Worm (Caenorhabditis elegans) whole organism, L4/young adult: ENCODE measurements around the gene hosl-1.

Experiments
- W03F9.2 ChIP-seq: fragments of 150-350 bp; optimal IDR thresholded peaks from 2 replicates; lab custom pipeline; 2014; ENCODE audit warnings: missing biosample characterization, missing genetic modification characterization
- dao-5 ChIP-seq: sonication (generic microtip); optimal IDR thresholded peaks from 2 replicates; lab custom pipeline; 2016; ENCODE audit warnings: missing genotype, missing genetic modification characterization, moderate library complexity, missing compliant biosample characterization
- him-1 ChIP-seq: sonication (generic microtip); optimal IDR thresholded peaks from 2 replicates; lab custom pipeline; 2016; ENCODE audit warnings: missing genotype, missing genetic modification reagents, missing genetic modification characterization, missing compliant biosample characterization

ce11 chrX:4588462-4588861 lies 48.5 kb upstream of the hosl-1 start, which contains the start of gene lnp-1:
- TF ChIP-seq W03F9.2 (tag; lab: Kevin White, UChicago) (no peak), him-1 (tag; lab: Kevin White, UChicago) (no peak), dao-5 (tag; lab: Kevin White, UChicago) (no peak)
